Fruit fly (Drosophila melanogaster): ENCODE data around the gene CG4194.

DNA sequence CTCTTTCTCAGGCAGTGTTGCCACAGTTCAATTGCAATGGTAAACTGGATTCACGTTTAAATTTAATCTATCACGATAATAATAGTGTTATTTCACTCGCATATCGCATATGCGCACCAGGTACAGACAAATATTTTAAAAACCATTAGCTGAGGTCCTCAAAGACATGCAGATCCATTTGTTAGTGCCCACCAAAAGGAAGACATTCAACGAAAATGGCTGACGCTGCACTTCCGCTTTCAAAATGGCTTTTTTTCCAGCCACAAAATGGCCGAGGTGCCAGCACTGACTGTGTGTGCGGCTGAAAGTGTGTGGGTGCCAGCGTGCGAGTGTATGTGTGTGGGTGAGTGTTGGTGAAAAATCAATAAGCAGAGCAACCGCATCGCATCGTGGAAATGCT lies 7.3 kb upstream of the CG4194 start:
- TF ChIP-seq psq (optimal IDR thresholded peaks at IDR 0.05) (no peak), Dll (optimal IDR thresholded peaks at IDR 0.05) (no peak), usp (GFP tag; optimal IDR thresholded peaks at IDR 0.05) (no peak)
